Worm (Caenorhabditis elegans): ENCODE results near the gene clec-60.

DNA sequence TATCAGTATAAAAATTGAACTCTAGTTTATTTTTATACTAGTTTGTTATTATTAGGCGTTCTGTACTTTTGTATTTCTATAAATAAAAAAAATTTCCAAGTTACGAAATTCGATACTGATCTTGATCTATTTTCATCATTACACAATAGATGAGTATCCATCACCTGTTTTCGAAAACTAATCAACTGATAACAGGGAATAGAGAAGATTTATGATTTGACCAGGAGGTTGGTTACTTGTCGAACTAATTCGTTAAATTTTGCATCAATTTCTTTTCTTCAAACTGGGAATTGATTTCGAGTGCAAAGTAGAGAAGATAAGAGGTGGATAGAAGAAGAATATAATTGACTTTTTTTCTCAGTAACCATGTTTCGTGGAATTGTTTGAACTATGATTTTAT, 33.7 kb upstream of the clec-60 start:
- no peak for TF ChIP-seq tbx-37 (GFP tag; conservative IDR thresholded peaks at IDR 0.05)
- TF ChIP-seq sea-1 (GFP tag; conservative IDR thresholded peaks at IDR 0.05): no peak
- TF ChIP-seq ceh-36 (tag; optimal IDR thresholded peaks at IDR 0.05): no peak
- TF ChIP-seq ceh-13 (GFP tag; optimal IDR thresholded peaks at IDR 0.05): no peak
- no peak for TF ChIP-seq ama-1 (optimal IDR thresholded peaks at IDR 0.05)
- TF ChIP-seq scrt-1 (GFP tag; IDR thresholded peaks at IDR 0.05): no peak
- no peak for TF ChIP-seq aly-1 (tag; optimal IDR thresholded peaks at IDR 0.05)
- no peak for TF ChIP-seq flt-1 (GFP tag; IDR thresholded peaks at IDR 0.05)
- no peak for TF ChIP-seq tbx-11 (GFP tag; IDR thresholded peaks at IDR 0.05)
